Worm (Caenorhabditis elegans) whole organism, L4 larva: ENCODE data around the gene C37E2.2.

Experiments used
- F10B5.3 ChIP-seq: sonication (generic microtip); optimal IDR thresholded peaks from 2 replicates; lab custom pipeline; 2016; ENCODE audit warnings: mild to moderate bottlenecking, missing genetic modification characterization, missing compliant biosample characterization
- F26F4.8 ChIP-seq: fragments of 200-800 bp; sonication (Bioruptor generic); conservative IDR thresholded peaks from 2 replicates; pipeline ENCODE4 v1.3.6; 2022; ENCODE audit warnings: missing genetic modification characterization, missing compliant biosample characterization
- T26A8.4 ChIP-seq: fragments of 200-800 bp; sonication (Bioruptor generic); IDR thresholded peaks from 2 replicates; pipeline ENCODE4 v1.3.6; 2022; ENCODE audit warnings: missing genetic modification characterization, missing compliant biosample characterization
- Y105C5A.15 ChIP-seq: fragments of 200-800 bp; sonication (Bioruptor generic); IDR thresholded peaks from 2 replicates; pipeline ENCODE4 v1.3.6; 2022; ENCODE audit warnings: missing genetic modification characterization, missing compliant biosample characterization
- Y48G9A.11 ChIP-seq: fragments of 200-800 bp; sonication (Bioruptor generic); IDR thresholded peaks from 2 replicates; pipeline ENCODE4 v1.3.6; 2022; ENCODE audit warnings: missing genetic modification reagents, missing genetic modification characterization, missing compliant biosample characterization
- ZK337.2 ChIP-seq: fragments of 200-800 bp; sonication (Bioruptor generic); IDR thresholded peaks from 2 replicates; pipeline ENCODE4 v1.3.6; 2022; ENCODE audit warnings: missing genetic modification reagents, missing genetic modification characterization, missing compliant biosample characterization
- ZK546.5 ChIP-seq, 2 experiments: sonication (generic microtip); optimal IDR thresholded peaks; 2 replicates each; lab custom pipeline; 2017; ENCODE audit warnings: missing biosample characterization in 2 of 2, missing genetic modification characterization in 2 of 2
- aha-1 ChIP-seq: fragments of 150-350 bp; peaks from one replicate; lab custom pipeline; 2014; ENCODE audit warnings: missing biosample characterization, missing genetic modification characterization
- ceh-44 ChIP-seq: fragments of 200-800 bp; sonication (Bioruptor generic); IDR thresholded peaks from 2 replicates; pipeline ENCODE4 v1.3.6; 2022; ENCODE audit warnings: missing genetic modification reagents, missing genetic modification characterization, missing compliant biosample characterization
- cey-2 ChIP-seq: sonication (generic microtip); optimal IDR thresholded peaks from 3 replicates; lab custom pipeline; 2017; ENCODE audit warnings: missing genetic modification characterization, mild to moderate bottlenecking, missing compliant biosample characterization, antibody characterized with exemption, borderline replicate concordance; ENCODE audit not compliant: insufficient read depth
- daf-12 ChIP-seq: fragments of 150-350 bp; optimal IDR thresholded peaks from 2 replicates; lab custom pipeline; 2014; ENCODE audit warnings: missing biosample characterization, missing genetic modification reagents, missing genetic modification characterization
- daf-16 ChIP-seq, 3 experiments: sonication (generic microtip); optimal IDR thresholded peaks; 2 replicates each; lab custom pipeline; 2016 to 2017; ENCODE audit warnings: missing genetic modification characterization in 3 of 3, missing genetic modification reagents in 3 of 3, mild to moderate bottlenecking in 2 of 3, missing compliant biosample characterization in 2 of 3, missing biosample characterization in 1 of 3, moderate library complexity in 1 of 3
- daf-8 ChIP-seq: fragments of 200-800 bp; sonication (Bioruptor generic); IDR thresholded peaks from 2 replicates; pipeline ENCODE4 v1.3.6; 2022; ENCODE audit warnings: missing genetic modification characterization, missing compliant biosample characterization
- dmd-6 ChIP-seq: fragments of 200-800 bp; sonication (Bioruptor generic); IDR thresholded peaks from 2 replicates; pipeline ENCODE4 v1.3.6; 2022; ENCODE audit warnings: missing genetic modification reagents, missing genetic modification characterization, missing compliant biosample characterization
- dpl-1 ChIP-seq: fragments of 150-350 bp; optimal IDR thresholded peaks from 2 replicates; lab custom pipeline; 2014; ENCODE audit warnings: missing biosample characterization, missing genetic modification reagents, missing genetic modification characterization
- dve-1 ChIP-seq: sonication (generic microtip); optimal IDR thresholded peaks from 2 replicates; lab custom pipeline; 2017; ENCODE audit warnings: antibody characterized with exemption, mild to moderate bottlenecking, missing genetic modification characterization, missing compliant biosample characterization; ENCODE audit not compliant: insufficient read depth
- egl-43 ChIP-seq: fragments of 200-800 bp; sonication (Bioruptor generic); IDR thresholded peaks from 2 replicates; pipeline ENCODE4 v1.3.6; 2022; ENCODE audit warnings: missing genetic modification reagents, missing genetic modification characterization, missing compliant biosample characterization
- fkh-10 ChIP-seq: fragments of 150-350 bp; optimal IDR thresholded peaks from 2 replicates; lab custom pipeline; 2014; ENCODE audit warnings: missing biosample characterization, missing genetic modification reagents, missing genetic modification characterization
- fos-1 ChIP-seq: fragments of 150-350 bp; optimal IDR thresholded peaks from 2 replicates; lab custom pipeline; 2014; ENCODE audit warnings: missing biosample characterization, missing genetic modification characterization
- hlh-11 ChIP-seq: fragments of 200-800 bp; sonication (Bioruptor generic); optimal IDR thresholded peaks from 2 replicates; lab custom pipeline; 2018; ENCODE audit warnings: mild to moderate bottlenecking, missing genetic modification characterization, missing compliant biosample characterization
- jun-1 ChIP-seq: fragments of 150-350 bp; optimal IDR thresholded peaks from 2 replicates; lab custom pipeline; 2014; ENCODE audit warnings: missing biosample characterization, missing genetic modification reagents, missing genetic modification characterization
- lin-1 ChIP-seq: fragments of 200-800 bp; sonication (Bioruptor generic); IDR thresholded peaks from 2 replicates; pipeline ENCODE4 v1.3.6; 2022; ENCODE audit warnings: missing genetic modification reagents, missing genetic modification characterization, missing compliant biosample characterization
- lin-38 ChIP-seq: fragments of 200-800 bp; sonication (Bioruptor generic); IDR thresholded peaks from 2 replicates; pipeline ENCODE4 v1.3.6; 2022; ENCODE audit warnings: missing genetic modification reagents, missing genetic modification characterization, missing compliant biosample characterization
- lsy-2 ChIP-seq, 2 experiments: fragments of 150-350 bp in 1 of 2; sonication (generic microtip) in 1 of 2; optimal IDR thresholded peaks; 2 replicates each; lab custom pipeline; 2014 to 2017; ENCODE audit warnings: missing biosample characterization in 2 of 2, missing genetic modification characterization in 2 of 2
- madf-5 ChIP-seq, 2 experiments: fragments of 200-800 bp; sonication (Bioruptor generic); IDR thresholded peaks; 2 replicates each; pipeline ENCODE4 v1.3.6; 2022; ENCODE audit warnings: missing compliant biosample characterization in 2 of 2, missing genetic modification characterization in 2 of 2
- mdl-1 ChIP-seq, 2 experiments: fragments of 150-350 bp in 1 of 2; sonication (generic microtip) in 1 of 2; optimal IDR thresholded peaks; 2 replicates each; lab custom pipeline; 2014 to 2017; ENCODE audit warnings: missing biosample characterization in 2 of 2, missing genetic modification characterization in 2 of 2
- mep-1 ChIP-seq: fragments of 150-350 bp; sonication (generic microtip); optimal IDR thresholded peaks from 3 replicates; lab custom pipeline; 2014; ENCODE audit warnings: missing biosample characterization, missing genetic modification characterization
- mes-2 ChIP-seq: sonication (generic microtip); optimal IDR thresholded peaks from 2 replicates; lab custom pipeline; 2016; ENCODE audit warnings: missing genotype, mild to moderate bottlenecking, missing genetic modification characterization, missing compliant biosample characterization; ENCODE audit not compliant: poor library complexity, severe bottlenecking
- nhr-10 ChIP-seq: fragments of 150-350 bp; optimal IDR thresholded peaks from 2 replicates; lab custom pipeline; 2014; ENCODE audit warnings: missing biosample characterization, missing genetic modification characterization
- nhr-237 ChIP-seq: sonication (generic microtip); optimal IDR thresholded peaks from 2 replicates; lab custom pipeline; 2017; ENCODE audit warnings: missing biosample characterization, missing genetic modification characterization
- nhr-25 ChIP-seq: sonication (generic microtip); optimal IDR thresholded peaks from 2 replicates; lab custom pipeline; 2017; ENCODE audit warnings: missing genetic modification characterization, mild to moderate bottlenecking, missing compliant biosample characterization, antibody characterized with exemption, moderate library complexity, borderline replicate concordance; ENCODE audit not compliant: insufficient read depth
- nhr-28 ChIP-seq: fragments of 150-350 bp; optimal IDR thresholded peaks from 2 replicates; lab custom pipeline; 2014; ENCODE audit warnings: missing biosample characterization, missing genetic modification characterization
- nhr-48 ChIP-seq: sonication (generic microtip); optimal IDR thresholded peaks from 2 replicates; lab custom pipeline; 2016; ENCODE audit warnings: mild to moderate bottlenecking, missing genetic modification characterization, missing compliant biosample characterization
- nhr-6 ChIP-seq: fragments of 150-350 bp; optimal IDR thresholded peaks from 2 replicates; lab custom pipeline; 2014; ENCODE audit warnings: missing biosample characterization, missing genetic modification characterization
- php-3 ChIP-seq: fragments of 200-800 bp; sonication (Bioruptor generic); IDR thresholded peaks from 2 replicates; pipeline ENCODE4 v1.3.6; 2022; ENCODE audit warnings: missing genetic modification reagents, missing genetic modification characterization, missing compliant biosample characterization
- pqm-1 ChIP-seq: sonication (generic microtip); optimal IDR thresholded peaks from 2 replicates; lab custom pipeline; 2017; ENCODE audit warnings: missing biosample characterization, missing genetic modification characterization
- saeg-2 ChIP-seq: fragments of 200-800 bp; sonication (Bioruptor generic); IDR thresholded peaks from 2 replicates; pipeline ENCODE4 v1.3.6; 2022; ENCODE audit warnings: missing genetic modification reagents, missing genetic modification characterization, missing compliant biosample characterization
- snpc-4 ChIP-seq: fragments of 150-350 bp; optimal IDR thresholded peaks from 2 replicates; lab custom pipeline; 2014; ENCODE audit warnings: missing biosample characterization, missing genetic modification characterization
- tra-1 ChIP-seq: fragments of 200-800 bp; sonication (Bioruptor generic); IDR thresholded peaks from 2 replicates; pipeline ENCODE4 v1.3.6; 2022; ENCODE audit warnings: missing genetic modification reagents, missing genetic modification characterization, missing compliant biosample characterization
- unc-39 ChIP-seq: sonication (generic microtip); optimal IDR thresholded peaks from 2 replicates; lab custom pipeline; 2017; ENCODE audit warnings: missing biosample characterization, missing genetic modification characterization
- zag-1 ChIP-seq: fragments of 150-350 bp; optimal IDR thresholded peaks from 2 replicates; lab custom pipeline; 2014; ENCODE audit warnings: missing biosample characterization, missing genetic modification characterization
- zfp-2 ChIP-seq: sonication (generic microtip); optimal IDR thresholded peaks from 2 replicates; lab custom pipeline; 2016; ENCODE audit warnings: mild to moderate bottlenecking, missing genetic modification characterization, missing compliant biosample characterization
- zfp-3 ChIP-seq: fragments of 200-800 bp; sonication (Bioruptor generic); conservative IDR thresholded peaks from 2 replicates; pipeline ENCODE4 v1.3.6; 2022; ENCODE audit warnings: missing genetic modification reagents, missing genetic modification characterization, missing compliant biosample characterization
- zip-11 ChIP-seq: fragments of 200-800 bp; sonication (Bioruptor generic); IDR thresholded peaks from 2 replicates; pipeline ENCODE4 v1.3.6; 2022; ENCODE audit warnings: missing genetic modification characterization, missing compliant biosample characterization
- ztf-11 ChIP-seq: fragments of 150-350 bp; optimal IDR thresholded peaks from 2 replicates; lab custom pipeline; 2014; ENCODE audit warnings: missing biosample characterization, missing genetic modification characterization
- ztf-7 ChIP-seq: fragments of 150-350 bp; optimal IDR thresholded peaks from 2 replicates; lab custom pipeline; 2014; ENCODE audit warnings: missing biosample characterization, missing genetic modification characterization

The C37E2.2 gene

DNA sequence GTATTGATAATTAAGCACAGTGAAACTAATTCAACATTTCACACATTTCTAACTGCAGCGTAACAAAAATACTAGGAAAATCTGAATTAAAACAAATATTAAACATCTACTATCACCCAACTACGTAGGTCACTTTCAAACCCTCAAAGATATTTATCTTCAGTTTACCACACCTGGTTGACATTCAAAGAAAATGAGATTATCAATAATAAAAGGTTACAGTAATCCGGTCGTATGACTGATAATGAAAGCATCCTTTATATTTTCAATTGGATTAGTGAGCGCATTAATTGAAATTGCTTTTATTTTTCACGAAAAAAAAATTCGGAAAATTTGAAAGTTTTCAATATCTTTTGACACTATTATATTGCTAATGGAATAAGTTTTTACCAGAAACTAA, 6.7 kb downstream of the C37E2.2 start:
- TF ChIP-seq mes-2 (tag; lab: Kevin White, UChicago) (no peak), pqm-1 (no peak), zip-11 (GFP tag; lab: Robert Waterston, UW) (no peak), Y105C5A.15 (GFP tag; lab: Robert Waterston, UW) (no peak), lsy-2 (tag; optimal IDR thresholded peaks at IDR 0.05; lab: Kevin White, UChicago) (no peak), nhr-48 (tag; lab: Kevin White, UChicago) (no peak)

DNA sequence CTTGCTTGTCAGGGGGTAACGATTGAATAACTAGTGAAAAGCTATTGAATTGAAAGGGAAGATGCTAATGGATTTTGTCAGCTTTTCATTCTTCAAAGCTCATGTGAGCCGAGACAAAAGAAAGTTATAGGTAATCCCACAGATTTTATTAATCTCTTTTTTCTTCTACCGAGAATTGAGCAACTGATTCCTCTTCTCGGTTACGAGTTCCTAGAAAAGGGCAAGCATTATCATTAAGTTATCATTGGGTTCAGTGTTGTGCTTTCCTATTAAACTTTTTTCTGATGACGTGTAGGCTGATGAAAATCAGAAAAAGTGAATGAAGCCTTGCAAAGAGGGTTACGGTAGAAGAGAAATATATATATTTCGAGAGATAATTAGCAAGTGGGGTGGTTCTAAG, 9.8 kb downstream of the C37E2.2 start:
- TF ChIP-seq madf-5 (GFP tag; IDR thresholded peaks at IDR 0.05; lab: Robert Waterston, UW), result no peak
- TF ChIP-seq lin-38, result no peak
- no peak for TF ChIP-seq jun-1 (tag; lab: Kevin White, UChicago)
- no peak for TF ChIP-seq nhr-28
- TF ChIP-seq fos-1, result no peak
- TF ChIP-seq zip-11 (GFP tag; lab: Robert Waterston, UW), result no peak
- TF ChIP-seq nhr-10 (tag; lab: Kevin White, UChicago), result no peak
- TF ChIP-seq fkh-10 (GFP tag; lab: Kevin White, UChicago), result no peak
- TF ChIP-seq zfp-3 (GFP tag; lab: Robert Waterston, UW), result no peak
- TF ChIP-seq mep-1 (tag; lab: Kevin White, UChicago), result no peak
- no peak for TF ChIP-seq dpl-1

DNA sequence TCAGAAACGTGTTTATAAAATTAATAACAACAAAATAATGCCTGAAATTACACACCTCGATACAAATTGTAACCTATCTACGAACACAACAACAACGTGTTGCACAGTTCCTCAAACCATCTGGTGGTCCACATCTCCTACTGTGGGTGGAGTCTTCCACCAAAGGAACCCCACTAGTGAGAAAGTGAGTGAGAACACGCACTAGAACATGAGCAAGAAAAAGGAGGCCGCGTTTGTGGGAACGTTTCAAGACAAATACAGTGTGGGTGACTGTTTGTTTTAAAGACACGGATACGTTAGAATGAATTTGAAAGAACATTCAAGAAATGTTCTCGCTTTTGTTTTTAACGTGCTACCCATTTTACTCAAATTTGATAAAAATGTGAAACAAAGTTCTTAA, 10.6 kb downstream of the C37E2.2 start, which contains the start of gene ceh-36:
Gene ceh-36, minus strand, starts transcription at position 101 of the 400 bp plus-strand sequence.
- TF ChIP-seq aha-1 (tag; lab: Kevin White, UChicago), result peak; percentile 80
- TF ChIP-seq T26A8.4, result no peak
- TF ChIP-seq madf-5 (GFP tag; IDR thresholded peaks at IDR 0.05; lab: Robert Waterston, UW), result no peak
- TF ChIP-seq saeg-2 (GFP tag; lab: Robert Waterston, UW), result no peak
- TF ChIP-seq, all 104 proteins: peak for 1

DNA sequence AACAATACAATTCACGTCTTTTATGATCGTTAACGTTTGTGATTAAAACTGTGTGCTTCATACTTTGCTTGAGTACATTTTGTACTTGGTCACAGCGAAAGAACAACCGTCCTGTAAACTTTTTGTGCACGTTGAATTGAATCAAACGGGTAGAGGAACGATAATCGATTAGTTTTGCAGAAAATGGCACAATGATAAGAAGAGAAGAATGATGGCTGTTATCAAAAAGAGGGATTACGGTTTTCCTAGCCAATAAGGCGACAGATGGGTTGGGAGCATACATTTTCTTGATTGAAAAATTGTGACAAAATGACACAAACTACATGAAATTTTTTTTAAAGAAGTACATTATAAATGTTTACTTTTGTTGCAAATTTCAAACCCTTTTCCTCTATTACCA, 18.4 kb downstream of the C37E2.2 start:
- TF ChIP-seq unc-39 (tag; lab: Kevin White, UChicago), result no peak
- TF ChIP-seq snpc-4 (tag; lab: Kevin White, UChicago), result no peak
- TF ChIP-seq ZK546.5 (tag; optimal IDR thresholded peaks at IDR 0.05; lab: Kevin White, UChicago), result no peak
- no peak for TF ChIP-seq ztf-7 (tag; lab: Kevin White, UChicago)
- TF ChIP-seq zag-1 (tag; lab: Kevin White, UChicago), result no peak
- TF ChIP-seq lsy-2 (tag; optimal IDR thresholded peaks at IDR 0.05; lab: Kevin White, UChicago), result no peak
- no peak for TF ChIP-seq tra-1 (GFP tag; lab: Robert Waterston, UW)
- TF ChIP-seq nhr-25 (tag; lab: Kevin White, UChicago), result no peak
- no peak for TF ChIP-seq dve-1 (tag; lab: Kevin White, UChicago)
- no peak for TF ChIP-seq egl-43
- no peak for TF ChIP-seq Y48G9A.11 (GFP tag; lab: Robert Waterston, UW)
- no peak for TF ChIP-seq hlh-11 (tag; lab: Kevin White, UChicago)
- TF ChIP-seq ZK337.2, result no peak
- no peak for TF ChIP-seq ztf-11
- peak; percentile 77 for TF ChIP-seq pqm-1
- TF ChIP-seq lin-38, result no peak
- no peak for TF ChIP-seq daf-8 (GFP tag; lab: Robert Waterston, UW)
- no peak for TF ChIP-seq nhr-237 (tag; lab: Kevin White, UChicago)
- TF ChIP-seq F10B5.3 (tag; lab: Kevin White, UChicago), result no peak
- TF ChIP-seq dmd-6 (GFP tag; lab: Robert Waterston, UW), result peak; percentile 44; the same call in 1 of the 2 replicates
- no peak for TF ChIP-seq nhr-6 (tag; lab: Kevin White, UChicago)
- TF ChIP-seq ceh-44 (GFP tag; lab: Robert Waterston, UW), result no peak
- peak; percentile 47 for TF ChIP-seq nhr-28
- TF ChIP-seq cey-2 (tag; lab: Kevin White, UChicago), result no peak
- no peak for TF ChIP-seq daf-12 (tag; lab: Kevin White, UChicago)
- no peak for TF ChIP-seq mdl-1 (tag; optimal IDR thresholded peaks at IDR 0.05; lab: Kevin White, UChicago)
- no peak for TF ChIP-seq php-3 (GFP tag; lab: Robert Waterston, UW)
- TF ChIP-seq F26F4.8 (GFP tag; lab: Robert Waterston, UW), result no peak
- no peak for TF ChIP-seq zfp-2 (tag; lab: Kevin White, UChicago)
- no peak for TF ChIP-seq daf-16 (GFP tag; optimal IDR thresholded peaks at IDR 0.05; lab: Kevin White, UChicago)
- peak; percentile 14 for TF ChIP-seq daf-16 (tag; optimal IDR thresholded peaks at IDR 0.05; lab: Kevin White, UChicago)
- no peak for TF ChIP-seq lin-1
